Worm (Caenorhabditis elegans): ENCODE data around the gene nhr-179.

Gene nhr-179

DNA sequence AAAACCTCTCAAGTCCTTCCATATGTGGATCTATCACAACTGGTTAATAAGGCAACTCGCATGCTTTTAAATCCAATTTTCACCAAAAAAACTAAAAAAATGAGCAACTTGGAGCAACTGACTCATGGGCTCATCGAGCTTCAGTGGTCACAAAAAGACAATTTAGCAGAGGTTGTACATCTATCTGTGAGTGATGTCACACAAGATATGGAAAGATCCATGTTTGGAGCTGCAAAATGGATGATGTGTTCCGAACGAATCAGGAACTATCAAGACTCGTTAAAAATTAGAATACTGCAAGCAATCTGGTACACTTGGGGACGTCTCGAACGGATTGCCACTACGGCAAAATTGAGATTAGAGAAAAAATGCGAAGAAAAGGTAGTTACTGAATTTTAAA is 7.1 kb downstream of the nhr-179 start:
- TF ChIP-seq nhr-42 (GFP tag; IDR thresholded peaks at IDR 0.05) (no peak), attf-4 (tag; optimal IDR thresholded peaks at IDR 0.05) (no peak), zip-2 (tag; optimal IDR thresholded peaks at IDR 0.05) (no peak), unc-62 (GFP tag; optimal IDR thresholded peaks at IDR 0.05 in 1 of 2) (peak in 1 of 2 experiments; percentile 1), unc-62 (tag; optimal IDR thresholded peaks at IDR 0.05) (no peak), T26A8.4 (GFP tag; IDR thresholded peaks at IDR 0.05) (no peak), R02D3.7 (tag; optimal IDR thresholded peaks at IDR 0.05) (no peak), aha-1 (tag) (peak; percentile 95), pha-4 (GFP tag; IDR thresholded peaks at IDR 0.05) (no peak), pha-4 (tag; optimal IDR thresholded peaks at IDR 0.05) (no peak)

DNA sequence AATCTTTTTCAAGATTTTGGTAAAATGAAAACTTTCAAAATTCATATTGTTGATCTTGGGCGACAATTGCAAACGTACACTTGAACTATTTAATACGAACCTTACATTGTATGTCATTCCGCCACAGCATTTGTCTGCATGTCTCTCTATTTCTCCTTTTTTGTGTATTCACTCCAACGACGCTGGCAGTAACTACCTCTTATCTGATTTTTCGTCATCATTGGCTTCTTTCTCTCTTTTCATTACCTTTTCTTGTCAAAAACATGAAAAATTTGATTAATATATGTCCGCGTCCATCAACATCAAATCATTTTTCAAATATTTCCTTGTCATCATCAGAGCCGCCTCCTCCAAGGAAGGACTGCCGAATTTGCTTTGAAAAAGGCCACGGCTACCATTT is 8.6 kb downstream of the nhr-179 start, which contains the start of gene nhr-177:
Gene nhr-177, plus strand, starts transcription at position 167 of the 400 bp plus-strand sequence.
- TF ChIP-seq pqm-1 (tag; optimal IDR thresholded peaks at IDR 0.05) (peak; percentile 53), nhr-77 (tag; optimal IDR thresholded peaks at IDR 0.05) (peak; percentile 16), mxl-3 (GFP tag; optimal IDR thresholded peaks at IDR 0.05) (peak; percentile 15), F26F4.8 (GFP tag; conservative IDR thresholded peaks at IDR 0.05) (no peak), aha-1 (tag) (peak; percentile 5), php-3 (GFP tag; IDR thresholded peaks at IDR 0.05) (peak; percentile 56; the same call in 1 of the 2 replicates), unc-39 (tag; optimal IDR thresholded peaks at IDR 0.05) (no peak), dmd-6 (GFP tag; IDR thresholded peaks at IDR 0.05) (peak; percentile 63), hlh-11 (tag; optimal IDR thresholded peaks at IDR 0.05) (peak; percentile 51), dve-1 (tag; optimal IDR thresholded peaks at IDR 0.05; ENCODE audit: insufficient read depth) (peak; percentile 65), daf-16 (GFP tag; optimal IDR thresholded peaks at IDR 0.05) (no peak), daf-16 (tag; optimal IDR thresholded peaks at IDR 0.05) (peak; percentile 81), unc-62 (GFP tag; optimal IDR thresholded peaks at IDR 0.05 in 1 of 2) (peak in 1 of 2 experiments; percentile 35), unc-62 (tag; optimal IDR thresholded peaks at IDR 0.05) (no peak), nhr-25 (tag; optimal IDR thresholded peaks at IDR 0.05; ENCODE audit: borderline replicate concordance, insufficient read depth) (no peak), nhr-28 (tag; optimal IDR thresholded peaks at IDR 0.05) (peak; percentile 89), F10B5.3 (tag; optimal IDR thresholded peaks at IDR 0.05) (no peak), nhr-102 (tag; optimal IDR thresholded peaks at IDR 0.05) (peak; percentile 36)

DNA sequence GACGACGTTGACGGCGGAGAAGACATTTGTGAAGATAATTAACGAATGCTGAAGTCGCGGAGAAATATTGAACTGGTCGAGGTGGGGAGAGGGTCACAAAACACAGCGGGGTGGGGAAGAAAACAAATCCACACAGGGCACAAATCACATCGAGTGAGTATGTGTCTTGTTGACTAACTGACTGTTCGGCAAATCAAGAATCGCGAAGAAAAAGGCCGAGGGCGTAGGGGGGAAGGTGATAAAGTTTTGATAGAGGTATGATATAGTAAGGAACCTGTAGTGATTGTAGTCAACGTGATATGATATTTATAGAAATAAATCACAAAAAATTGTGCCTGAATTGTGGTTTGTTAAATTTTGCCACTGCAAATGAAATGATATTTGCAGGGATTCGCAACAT is 10.9 kb downstream of the nhr-179 start, which contains the start of gene nhr-178:
Gene nhr-178, minus strand, starts transcription at position 164 of the 400 bp plus-strand sequence.
- TF ChIP-seq nhr-28 (tag; optimal IDR thresholded peaks at IDR 0.05) = peak; percentile 100
- TF ChIP-seq nhr-6 (tag; optimal IDR thresholded peaks at IDR 0.05) = no peak
- TF ChIP-seq ces-1 (GFP tag; optimal IDR thresholded peaks at IDR 0.05) = no peak
- TF ChIP-seq cey-2 (tag; optimal IDR thresholded peaks at IDR 0.05; ENCODE audit: borderline replicate concordance, insufficient read depth) = no peak
- TF ChIP-seq ceh-32 (tag; optimal IDR thresholded peaks at IDR 0.05; ENCODE audit: poor library complexity) = no peak
- peak; percentile 33 for TF ChIP-seq mep-1 (tag; optimal IDR thresholded peaks at IDR 0.05)
- TF ChIP-seq dve-1 (tag; optimal IDR thresholded peaks at IDR 0.05; ENCODE audit: insufficient read depth) = peak; percentile 85
- peak; percentile 99 for TF ChIP-seq nhr-77 (tag; optimal IDR thresholded peaks at IDR 0.05)
- TF ChIP-seq dmd-9 (GFP tag; IDR thresholded peaks at IDR 0.05) = no peak
- TF ChIP-seq nhr-76 (tag; optimal IDR thresholded peaks at IDR 0.05) = no peak
- no peak for TF ChIP-seq ceh-20 (GFP tag; IDR thresholded peaks at IDR 0.05)
- peak; percentile 88 for TF ChIP-seq hlh-11 (tag; optimal IDR thresholded peaks at IDR 0.05)
- peak; percentile 79 for TF ChIP-seq pqm-1 (tag; optimal IDR thresholded peaks at IDR 0.05)
- TF ChIP-seq mxl-2 (GFP tag; conservative IDR thresholded peaks at IDR 0.05) = no peak
- TF ChIP-seq spr-1 (tag; optimal IDR thresholded peaks at IDR 0.05) = no peak
- no peak for TF ChIP-seq fos-1 (tag; optimal IDR thresholded peaks at IDR 0.05)
- no peak for TF ChIP-seq rbr-2 (tag; optimal IDR thresholded peaks at IDR 0.05)
- TF ChIP-seq dmd-6 (GFP tag; IDR thresholded peaks at IDR 0.05) = peak; percentile 93
- peak in 1 of 2 experiments; percentile 45 for TF ChIP-seq mdl-1 (tag; optimal IDR thresholded peaks at IDR 0.05)
- no peak for TF ChIP-seq Y105C5A.15 (GFP tag; IDR thresholded peaks at IDR 0.05)
- TF ChIP-seq pha-4 (GFP tag; IDR thresholded peaks at IDR 0.05) = no peak
- TF ChIP-seq pha-4 (tag; optimal IDR thresholded peaks at IDR 0.05) = no peak
- peak; percentile 96 for TF ChIP-seq nhr-102 (tag; optimal IDR thresholded peaks at IDR 0.05)
- TF ChIP-seq tra-1 (GFP tag; IDR thresholded peaks at IDR 0.05) = peak; percentile 60; the same call in 1 of the 2 replicates
- no peak for TF ChIP-seq Y5F2A.4 (GFP tag; optimal IDR thresholded peaks at IDR 0.05)
- no peak for TF ChIP-seq ama-1 (optimal IDR thresholded peaks at IDR 0.05)
- no peak for TF ChIP-seq lin-39 (tag; optimal IDR thresholded peaks at IDR 0.05)
- TF ChIP-seq php-3 (GFP tag; IDR thresholded peaks at IDR 0.05) = peak; percentile 80
- no peak for TF ChIP-seq ztf-11 (tag; optimal IDR thresholded peaks at IDR 0.05)
- TF ChIP-seq hmg-1.1 (GFP tag; IDR thresholded peaks at IDR 0.05) = no peak
- TF ChIP-seq T20F7.1 (GFP tag; optimal IDR thresholded peaks at IDR 0.05) = no peak
- no peak for TF ChIP-seq fkh-10 (GFP tag; optimal IDR thresholded peaks at IDR 0.05)
- TF ChIP-seq madf-5 (GFP tag; IDR thresholded peaks at IDR 0.05) = no peak
- TF ChIP-seq mxl-3 (GFP tag; optimal IDR thresholded peaks at IDR 0.05) = peak; percentile 49

All from whole organism, L4 larva.